Worm (Caenorhabditis elegans) whole organism, young adult: Measurements from ENCODE around the gene odr-1.

Source experiments
- B0019.2 ChIP-seq: fragments of 200-800 bp; sonication (Bioruptor generic); conservative IDR thresholded peaks from 2 replicates; pipeline ENCODE4 v1.3.6; 2022; ENCODE audit warnings: missing genetic modification reagents, missing genetic modification characterization, missing compliant biosample characterization
- B0261.1 ChIP-seq: sonication (generic microtip); optimal IDR thresholded peaks from 2 replicates; lab custom pipeline; 2016; ENCODE audit warnings: mild to moderate bottlenecking, missing genetic modification characterization, moderate library complexity, missing compliant biosample characterization
- C17E4.6 ChIP-seq: fragments of 200-800 bp; sonication (Bioruptor generic); IDR thresholded peaks from 2 replicates; pipeline ENCODE4 v1.3.6; 2022; ENCODE audit warnings: missing genetic modification reagents, missing genetic modification characterization, missing compliant biosample characterization
- D2030.7 ChIP-seq: fragments of 200-800 bp; sonication (Bioruptor generic); IDR thresholded peaks from 2 replicates; pipeline ENCODE4 v1.3.6; 2022; ENCODE audit warnings: missing genetic modification reagents, missing genetic modification characterization, missing compliant biosample characterization
- F10E7.11 ChIP-seq: sonication (generic microtip); optimal IDR thresholded peaks from 2 replicates; lab custom pipeline; 2017; ENCODE audit warnings: mild to moderate bottlenecking, missing genetic modification characterization, moderate library complexity, missing compliant biosample characterization
- F23B12.7 ChIP-seq: sonication (generic microtip); optimal IDR thresholded peaks from 2 replicates; lab custom pipeline; 2017; ENCODE audit warnings: missing genetic modification characterization, mild to moderate bottlenecking, missing compliant biosample characterization, antibody characterized with exemption, moderate library complexity; ENCODE audit not compliant: insufficient read depth
- F33H1.4 ChIP-seq: fragments of 200-800 bp; sonication (Bioruptor generic); IDR thresholded peaks from 2 replicates; pipeline ENCODE4 v1.3.6; 2022; ENCODE audit warnings: missing genetic modification reagents, missing genetic modification characterization, missing compliant biosample characterization
- F39B2.1 ChIP-seq: fragments of 200-800 bp; sonication (Bioruptor generic); IDR thresholded peaks from 2 replicates; pipeline ENCODE4 v1.3.6; 2022; ENCODE audit warnings: missing genetic modification reagents, missing genetic modification characterization, missing compliant biosample characterization
- F52B5.7 ChIP-seq: sonication (generic microtip); optimal IDR thresholded peaks from 2 replicates; lab custom pipeline; 2016; ENCODE audit warnings: mild to moderate bottlenecking, missing genetic modification characterization, missing compliant biosample characterization
- F55B11.4 ChIP-seq: sonication (generic microtip); optimal IDR thresholded peaks from 2 replicates; lab custom pipeline; 2016; ENCODE audit warnings: missing compliant biosample characterization, missing genetic modification characterization, borderline replicate concordance; ENCODE audit not compliant: insufficient read depth
- F57A8.1 ChIP-seq: fragments of 200-800 bp; sonication (Bioruptor generic); optimal IDR thresholded peaks from 2 replicates; lab custom pipeline; 2018; ENCODE audit warnings: mild to moderate bottlenecking, missing genetic modification characterization, moderate library complexity, missing compliant biosample characterization
- F57C9.4 ChIP-seq: sonication (generic microtip); optimal IDR thresholded peaks from 2 replicates; lab custom pipeline; 2017; ENCODE audit warnings: mild to moderate bottlenecking, missing genetic modification characterization, missing compliant biosample characterization
- K12H6.12 ChIP-seq: fragments of 200-800 bp; sonication (Bioruptor generic); optimal IDR thresholded peaks from 2 replicates; lab custom pipeline; 2018; ENCODE audit warnings: mild to moderate bottlenecking, missing genetic modification characterization, missing compliant biosample characterization
- T26A5.8 ChIP-seq: sonication (generic microtip); optimal IDR thresholded peaks from 2 replicates; lab custom pipeline; 2016; ENCODE audit warnings: missing genetic modification characterization, missing compliant biosample characterization
- Y53G8AR.9 ChIP-seq: fragments of 200-800 bp; sonication (Bioruptor generic); conservative IDR thresholded peaks from 2 replicates; pipeline ENCODE4 v1.3.6; 2022; ENCODE audit warnings: missing genetic modification reagents, missing genetic modification characterization, missing compliant biosample characterization
- Y56A3A.18 ChIP-seq: fragments of 200-800 bp; sonication (Bioruptor generic); IDR thresholded peaks from 2 replicates; pipeline ENCODE4 v1.3.6; 2022; ENCODE audit warnings: missing genetic modification reagents, missing genetic modification characterization, missing compliant biosample characterization
- Y79H2A.3 ChIP-seq: fragments of 200-800 bp; sonication (Bioruptor generic); conservative IDR thresholded peaks from 2 replicates; pipeline ENCODE4 v1.3.6; 2022; ENCODE audit warnings: missing genetic modification reagents, missing genetic modification characterization, missing compliant biosample characterization
- Y95B8A.8 ChIP-seq: fragments of 200-800 bp; sonication (Bioruptor generic); IDR thresholded peaks from 2 replicates; pipeline ENCODE4 v1.3.6; 2022; ENCODE audit warnings: missing genetic modification reagents, missing genetic modification characterization, missing compliant biosample characterization
- akir-1 ChIP-seq: fragments of 200-800 bp; sonication (Bioruptor generic); optimal IDR thresholded peaks from 2 replicates; lab custom pipeline; 2018; ENCODE audit warnings: mild to moderate bottlenecking, missing genetic modification characterization, moderate library complexity, missing compliant biosample characterization
- ama-1 ChIP-seq, 3 experiments: fragments of 150-350 bp in 1 of 3; sonication (generic microtip) in 2 of 3; optimal IDR thresholded peaks; 2 replicates each; lab custom pipeline; 2014 to 2018; ENCODE audit warnings: missing biosample characterization in 2 of 3, missing genetic modification characterization in 2 of 3, missing genetic modification reagents in 2 of 3
- aptf-2 ChIP-seq: fragments of 200-800 bp; sonication (Bioruptor generic); conservative IDR thresholded peaks from 2 replicates; pipeline ENCODE4 v1.3.6; 2022; ENCODE audit warnings: missing genetic modification reagents, missing genetic modification characterization, missing compliant biosample characterization
- aptf-3 ChIP-seq: fragments of 200-800 bp; sonication (Bioruptor generic); IDR thresholded peaks from 2 replicates; pipeline ENCODE4 v1.3.6; 2022; ENCODE audit warnings: missing genetic modification characterization, missing compliant biosample characterization
- athp-1 ChIP-seq: sonication (generic microtip); optimal IDR thresholded peaks from 2 replicates; lab custom pipeline; 2017; ENCODE audit warnings: mild to moderate bottlenecking, missing genetic modification characterization, missing compliant biosample characterization
- ceh-40 ChIP-seq: fragments of 200-800 bp; sonication (Bioruptor generic); IDR thresholded peaks from 2 replicates; pipeline ENCODE4 v1.3.6; 2022; ENCODE audit warnings: missing genetic modification characterization, missing compliant biosample characterization
- chd-7 ChIP-seq: sonication (generic microtip); optimal IDR thresholded peaks from 2 replicates; lab custom pipeline; 2016; ENCODE audit warnings: mild to moderate bottlenecking, missing genetic modification characterization, moderate library complexity, missing compliant biosample characterization
- dox-1 ChIP-seq: fragments of 200-800 bp; sonication (Bioruptor generic); IDR thresholded peaks from 2 replicates; pipeline ENCODE4 v1.3.6; 2022; ENCODE audit warnings: missing genetic modification reagents, missing genetic modification characterization, missing compliant biosample characterization
- dpl-1 ChIP-seq: fragments of 150-350 bp; optimal IDR thresholded peaks from 2 replicates; lab custom pipeline; 2014; ENCODE audit warnings: missing biosample characterization, missing genetic modification reagents, missing genetic modification characterization
- efl-1 ChIP-seq: fragments of 150-350 bp; optimal IDR thresholded peaks from 2 replicates; lab custom pipeline; 2014; ENCODE audit warnings: missing biosample characterization, missing genetic modification reagents, missing genetic modification characterization
- egl-18 ChIP-seq: fragments of 200-800 bp; sonication (Bioruptor generic); IDR thresholded peaks from 2 replicates; pipeline ENCODE4 v1.3.6; 2022; ENCODE audit warnings: missing genetic modification reagents, missing genetic modification characterization, missing compliant biosample characterization
- egrh-3 ChIP-seq: fragments of 200-800 bp; sonication (Bioruptor generic); IDR thresholded peaks from 2 replicates; pipeline ENCODE4 v1.3.6; 2022; ENCODE audit warnings: missing genetic modification reagents, missing genetic modification characterization, missing compliant biosample characterization
- ekl-4 ChIP-seq: fragments of 200-800 bp; sonication (Bioruptor generic); IDR thresholded peaks from 2 replicates; pipeline ENCODE4 v1.3.6; 2022; ENCODE audit warnings: missing genetic modification reagents, missing genetic modification characterization, missing compliant biosample characterization
- ets-4 ChIP-seq: fragments of 200-800 bp; sonication (Bioruptor generic); optimal IDR thresholded peaks from 2 replicates; lab custom pipeline; 2018; ENCODE audit warnings: mild to moderate bottlenecking, missing genetic modification characterization, missing compliant biosample characterization
- hlh-26 ChIP-seq: fragments of 200-800 bp; sonication (Bioruptor generic); conservative IDR thresholded peaks from 2 replicates; pipeline ENCODE4 v1.3.6; 2022; ENCODE audit warnings: missing genetic modification reagents, missing genetic modification characterization, missing compliant biosample characterization
- hmg-1.2 ChIP-seq: fragments of 200-800 bp; sonication (Bioruptor generic); IDR thresholded peaks from 2 replicates; pipeline ENCODE4 v1.3.6; 2022; ENCODE audit warnings: missing genetic modification reagents, missing genetic modification characterization, missing compliant biosample characterization
- lag-1 ChIP-seq: fragments of 200-800 bp; sonication (Bioruptor generic); IDR thresholded peaks from 2 replicates; pipeline ENCODE4 v1.3.6; 2022; ENCODE audit warnings: missing genetic modification reagents, missing genetic modification characterization, missing compliant biosample characterization
- lin-26 ChIP-seq: fragments of 200-800 bp; sonication (Bioruptor generic); IDR thresholded peaks from 2 replicates; pipeline ENCODE4 v1.3.6; 2022; ENCODE audit warnings: missing genetic modification reagents, missing genetic modification characterization, missing compliant biosample characterization
- lir-1 ChIP-seq: fragments of 200-800 bp; sonication (Bioruptor generic); conservative IDR thresholded peaks from 2 replicates; pipeline ENCODE4 v1.3.6; 2022; ENCODE audit warnings: missing genetic modification reagents, missing genetic modification characterization, missing compliant biosample characterization
- madf-3 ChIP-seq: fragments of 200-800 bp; sonication (Bioruptor generic); IDR thresholded peaks from 2 replicates; pipeline ENCODE4 v1.3.6; 2022; ENCODE audit warnings: missing genetic modification reagents, missing genetic modification characterization, missing compliant biosample characterization
- madf-8 ChIP-seq: fragments of 200-800 bp; sonication (Bioruptor generic); conservative IDR thresholded peaks from 2 replicates; pipeline ENCODE4 v1.3.6; 2022; ENCODE audit warnings: missing genetic modification reagents, missing genetic modification characterization, missing compliant biosample characterization
- mes-4 ChIP-seq: sonication (generic microtip); optimal IDR thresholded peaks from 2 replicates; lab custom pipeline; 2016; ENCODE audit warnings: missing genotype, missing genetic modification characterization, missing compliant biosample characterization
- nfyb-1 ChIP-seq: fragments of 200-800 bp; sonication (Bioruptor generic); IDR thresholded peaks from 2 replicates; pipeline ENCODE4 v1.3.6; 2022; ENCODE audit warnings: missing genetic modification reagents, missing genetic modification characterization, missing compliant biosample characterization
- nhr-120 ChIP-seq: fragments of 200-800 bp; sonication (Bioruptor generic); IDR thresholded peaks from 2 replicates; pipeline ENCODE4 v1.3.6; 2022; ENCODE audit warnings: missing genetic modification characterization, missing compliant biosample characterization
- nhr-27 ChIP-seq: fragments of 200-800 bp; sonication (Bioruptor generic); optimal IDR thresholded peaks from 2 replicates; lab custom pipeline; 2018; ENCODE audit warnings: mild to moderate bottlenecking, missing genetic modification characterization, moderate library complexity, missing compliant biosample characterization
- nhr-80 ChIP-seq: sonication (generic microtip); optimal IDR thresholded peaks from 2 replicates; lab custom pipeline; 2016; ENCODE audit warnings: missing genetic modification characterization, missing compliant biosample characterization
- nhr-90 ChIP-seq: sonication (generic microtip); optimal IDR thresholded peaks from 2 replicates; lab custom pipeline; 2016; ENCODE audit warnings: missing genotype, mild to moderate bottlenecking, missing genetic modification characterization, missing compliant biosample characterization
- sptf-2 ChIP-seq: fragments of 200-800 bp; sonication (Bioruptor generic); optimal IDR thresholded peaks from 2 replicates; lab custom pipeline; 2018; ENCODE audit warnings: mild to moderate bottlenecking, missing genetic modification characterization, missing compliant biosample characterization
- tlf-1 ChIP-seq: fragments of 200-800 bp; sonication (Bioruptor generic); optimal IDR thresholded peaks from 2 replicates; lab custom pipeline; 2018; ENCODE audit warnings: mild to moderate bottlenecking, missing genetic modification characterization, missing compliant biosample characterization
- ztf-18 ChIP-seq: sonication (generic microtip); optimal IDR thresholded peaks from 2 replicates; lab custom pipeline; 2016; ENCODE audit warnings: missing genotype, mild to moderate bottlenecking, missing genetic modification characterization, missing compliant biosample characterization

The odr-1 gene

DNA sequence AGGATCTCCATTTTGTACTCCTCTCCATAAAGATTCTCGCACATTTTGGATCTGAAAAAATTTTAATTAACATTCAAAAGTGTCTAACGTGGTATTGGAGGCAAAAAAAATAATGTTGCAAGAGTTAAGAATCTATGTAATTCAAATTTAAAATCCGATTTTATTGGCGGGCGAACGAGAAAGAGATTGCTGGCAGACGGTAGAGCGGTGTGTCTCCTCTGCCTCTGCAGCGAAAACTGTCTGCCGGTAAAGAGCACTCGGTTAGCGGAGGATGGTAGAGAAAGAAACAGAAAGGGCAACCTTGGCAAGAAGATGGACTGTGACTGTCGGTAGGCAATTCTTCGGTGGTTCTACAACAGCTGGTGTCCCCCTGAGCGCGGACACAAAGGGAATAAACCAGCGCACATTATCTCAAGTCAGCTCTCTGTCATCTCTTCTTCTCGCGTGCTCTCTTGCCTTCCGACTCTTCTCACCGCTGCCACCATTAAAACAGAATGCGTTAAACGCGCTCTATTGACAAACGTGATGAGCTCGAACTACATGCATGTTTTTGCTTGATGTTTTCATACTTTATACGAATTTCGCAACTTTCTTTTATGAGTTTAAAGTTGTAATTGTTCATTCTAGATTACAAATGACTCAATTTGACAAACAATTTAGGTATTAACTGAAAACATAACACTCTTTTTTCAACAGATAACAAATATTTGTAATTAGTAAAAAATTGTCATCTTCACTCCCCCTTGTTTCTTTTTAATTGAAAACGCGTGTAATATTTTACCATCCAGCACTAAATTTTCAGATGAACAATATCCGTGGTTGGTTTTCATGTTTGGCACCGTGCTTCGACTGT lies 31.7 kb downstream of the odr-1 start, which contains the start of the genes cdk-4 and F18H3.1 (continued):
- TF ChIP-seq hmg-1.2 (GFP tag; lab: Robert Waterston, UW) (peak; percentile 53; the same call in 1 of the 2 replicates), sptf-2 (no peak), B0019.2 (GFP tag; lab: Robert Waterston, UW) (no peak), ama-1 (optimal IDR thresholded peaks at IDR 0.05; lab: Kevin White, UChicago) (no peak), ama-1 (GFP tag; optimal IDR thresholded peaks at IDR 0.05; lab: Kevin White, UChicago) (no peak), Y53G8AR.9 (GFP tag; lab: Robert Waterston, UW) (no peak), athp-1 (no peak), tlf-1 (GFP tag; lab: Kevin White, UChicago) (no peak), lin-26 (GFP tag; lab: Robert Waterston, UW) (no peak), egrh-3 (0 out of 2 replicates have a peak, but pooled peaks have one; percentile 16), F52B5.7 (no peak), lag-1 (no peak), Y56A3A.18 (GFP tag; lab: Robert Waterston, UW) (no peak), F33H1.4 (GFP tag; lab: Robert Waterston, UW) (no peak), F10E7.11 (tag; lab: Kevin White, UChicago) (no peak), chd-7 (tag; lab: Kevin White, UChicago) (no peak), F39B2.1 (GFP tag; lab: Robert Waterston, UW) (no peak), ekl-4 (GFP tag; lab: Robert Waterston, UW) (no peak), nhr-120 (GFP tag; lab: Robert Waterston, UW) (no peak), nhr-27 (tag; lab: Kevin White, UChicago) (no peak), efl-1 (GFP tag; lab: Kevin White, UChicago) (no peak), ztf-18 (tag; lab: Kevin White, UChicago) (no peak), nfyb-1 (GFP tag; lab: Robert Waterston, UW) (no peak), B0261.1 (tag; lab: Kevin White, UChicago) (no peak), dpl-1 (no peak), Y95B8A.8 (GFP tag; lab: Robert Waterston, UW) (no peak), F55B11.4 (tag; lab: Kevin White, UChicago) (no peak), dox-1 (peak; percentile 67), madf-8 (GFP tag; lab: Robert Waterston, UW) (no peak), ets-4 (no peak), hlh-26 (no peak), nhr-80 (tag; lab: Kevin White, UChicago) (peak; percentile 55), ceh-40 (GFP tag; lab: Robert Waterston, UW) (no peak), akir-1 (GFP tag; lab: Kevin White, UChicago) (no peak), aptf-2 (GFP tag; lab: Robert Waterston, UW) (no peak), F23B12.7 (tag; lab: Kevin White, UChicago) (no peak), C17E4.6 (no peak), T26A5.8 (no peak), lir-1 (GFP tag; lab: Robert Waterston, UW) (no peak), F57C9.4 (tag; lab: Kevin White, UChicago) (no peak), madf-3 (GFP tag; lab: Robert Waterston, UW) (no peak), F57A8.1 (GFP tag; lab: Kevin White, UChicago) (no peak), nhr-90 (tag; lab: Kevin White, UChicago) (no peak), egl-18 (GFP tag; lab: Robert Waterston, UW) (no peak), K12H6.12 (tag; lab: Kevin White, UChicago) (peak; percentile 40), aptf-3 (GFP tag; lab: Robert Waterston, UW) (no peak), Y79H2A.3 (GFP tag; lab: Robert Waterston, UW) (no peak), D2030.7 (GFP tag; lab: Robert Waterston, UW) (no peak), mes-4 (tag; lab: Kevin White, UChicago) (no peak)
